Worm (Caenorhabditis elegans) whole organism, L4/young adult: ENCODE measurements around the gene Y38C1AA.19.

Experiments
- W03F9.2 ChIP-seq: fragments of 150-350 bp; optimal IDR thresholded peaks from 2 replicates; lab custom pipeline; 2014; ENCODE audit warnings: missing biosample characterization, missing genetic modification characterization
- dao-5 ChIP-seq: sonication (generic microtip); optimal IDR thresholded peaks from 2 replicates; lab custom pipeline; 2016; ENCODE audit warnings: missing genotype, missing genetic modification characterization, moderate library complexity, missing compliant biosample characterization
- him-1 ChIP-seq: sonication (generic microtip); optimal IDR thresholded peaks from 2 replicates; lab custom pipeline; 2016; ENCODE audit warnings: missing genotype, missing genetic modification reagents, missing genetic modification characterization, missing compliant biosample characterization

- TF ChIP-seq him-1 (tag; lab: Kevin White, UChicago) (no peak), W03F9.2 (tag; lab: Kevin White, UChicago) (no peak), dao-5 (tag; lab: Kevin White, UChicago) (no peak)
Measured at ce11 chrIV:186110-186509, 26.1 kb downstream of the Y38C1AA.19 start.
